Worm (Caenorhabditis elegans): ENCODE measurements around the gene F19B2.6.

F19B2.6 gene

DNA sequence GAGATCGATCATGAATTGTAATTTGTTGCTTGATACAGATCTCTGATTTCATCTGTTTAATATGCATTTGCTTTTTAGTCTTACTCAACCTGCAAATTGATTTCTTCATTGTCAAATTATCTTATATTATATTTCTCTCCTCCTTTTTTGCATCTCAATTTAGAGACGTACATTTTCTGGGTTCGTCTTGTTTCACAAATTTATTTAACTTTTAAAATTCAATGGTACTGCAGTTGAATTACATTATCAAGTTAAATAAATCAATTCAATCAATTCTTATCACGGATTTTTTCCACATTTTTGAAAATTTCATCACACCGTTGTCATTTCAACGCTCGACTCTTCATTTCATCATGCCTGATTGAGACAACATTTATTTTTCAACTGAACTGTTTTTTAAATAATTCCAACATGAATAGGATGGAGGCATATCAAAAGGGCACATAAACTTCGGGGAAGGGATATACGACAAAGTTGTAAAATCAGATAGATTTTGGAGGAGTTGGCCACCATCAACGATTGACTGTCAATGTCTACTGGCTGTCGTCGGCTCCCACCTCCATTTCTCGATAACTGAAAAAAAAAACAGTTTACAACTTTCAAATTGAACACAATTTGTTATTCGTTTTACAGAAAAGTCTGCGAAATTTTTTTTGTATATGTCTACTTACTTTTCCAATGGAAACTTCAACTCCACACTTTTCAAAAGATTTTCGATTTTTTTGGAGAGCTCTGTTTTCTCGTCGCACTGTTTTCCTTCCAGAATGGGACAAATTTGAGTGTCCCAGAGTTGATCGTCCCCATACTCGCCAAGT lies 4.2 kb downstream of the F19B2.6 start:
- TF ChIP-seq ceh-82 (tag; optimal IDR thresholded peaks at IDR 0.05) (no peak), nhr-25 (tag; optimal IDR thresholded peaks at IDR 0.05) (no peak), ama-1 (optimal IDR thresholded peaks at IDR 0.05) (peak; percentile 86), fos-1 (tag; optimal IDR thresholded peaks at IDR 0.05) (peak; percentile 23), lin-13 (GFP tag; optimal IDR thresholded peaks at IDR 0.05) (peak; percentile 27), gmeb-1 (tag; optimal IDR thresholded peaks at IDR 0.05) (peak; percentile 73), crh-2 (tag; optimal IDR thresholded peaks at IDR 0.05) (peak; percentile 30), unc-55 (GFP tag; optimal IDR thresholded peaks at IDR 0.05) (no peak), F13H6.1 (tag; optimal IDR thresholded peaks at IDR 0.05) (no peak), sma-9 (GFP tag; optimal IDR thresholded peaks at IDR 0.05) (peak; percentile 17), sma-9 (tag; optimal IDR thresholded peaks at IDR 0.05) (no peak), nhr-12 (tag; optimal IDR thresholded peaks at IDR 0.05) (no peak), nhr-21 (tag; optimal IDR thresholded peaks at IDR 0.05) (no peak)

DNA sequence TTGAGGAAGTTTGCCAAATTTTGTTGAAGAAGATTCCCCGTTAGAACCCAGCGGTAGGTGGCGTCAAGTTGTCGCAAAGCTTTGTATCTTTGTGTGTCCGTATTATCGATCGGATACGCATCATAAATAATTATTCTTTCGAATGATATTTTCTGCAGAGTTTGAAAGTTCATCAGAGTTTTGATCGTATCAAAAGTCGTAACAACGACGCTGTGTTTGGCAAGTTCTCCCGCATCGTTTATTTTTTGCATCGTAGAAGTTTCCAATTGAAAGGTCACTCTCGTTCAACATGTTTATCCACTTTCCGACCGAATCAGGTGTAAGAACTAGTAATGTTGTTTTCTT lies 4.8 kb downstream of the F19B2.6 start:
- TF ChIP-seq aly-2 (tag; optimal IDR thresholded peaks at IDR 0.05): no peak
- TF ChIP-seq ama-1 (optimal IDR thresholded peaks at IDR 0.05): peak; percentile 58
- no peak for TF ChIP-seq gmeb-1 (tag; optimal IDR thresholded peaks at IDR 0.05)

DNA sequence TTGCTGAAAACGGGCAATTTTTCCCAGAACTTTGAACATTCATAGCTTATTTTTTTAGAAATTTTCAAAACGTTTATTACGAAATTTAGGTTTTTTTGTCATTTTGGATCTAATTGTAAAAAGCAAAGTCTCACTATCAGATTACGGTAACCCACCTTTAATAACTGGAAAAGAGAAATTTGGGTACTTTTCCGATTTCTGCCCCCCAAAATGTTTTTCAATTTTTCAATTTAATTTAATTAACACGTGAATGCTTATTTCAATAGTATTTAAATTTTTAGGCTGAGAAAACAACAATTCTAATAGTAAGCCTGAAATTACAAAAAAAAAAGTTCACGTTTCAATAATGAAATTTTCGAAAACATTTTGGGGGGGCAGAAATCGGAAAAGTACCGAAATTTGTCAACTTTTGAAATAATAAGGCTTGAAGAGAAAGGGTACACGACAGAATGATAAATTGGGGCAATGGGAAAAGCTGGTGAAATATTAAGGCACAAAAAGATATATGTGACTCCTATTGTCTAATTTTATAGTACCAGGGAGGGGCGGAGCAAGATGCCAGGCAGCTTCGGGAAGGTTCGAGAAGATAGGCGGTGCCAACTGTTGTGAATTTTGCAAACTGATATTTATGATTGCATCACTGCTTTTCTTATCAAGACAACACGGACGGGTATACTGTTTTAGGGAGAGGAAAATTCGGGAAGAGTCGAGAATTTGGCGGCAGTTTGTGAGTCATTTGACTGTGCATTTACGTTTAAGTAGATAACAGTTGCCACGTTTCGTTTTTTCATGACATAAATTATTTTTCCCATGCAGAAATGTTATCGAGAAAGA lies 6.0 kb downstream of the F19B2.6 start, which contains the start of gene F19B2.5:
F19B2.5 (minus strand) TSS at position 107 of the 834 bp plus-strand sequence.
- TF ChIP-seq nhr-21 (tag; optimal IDR thresholded peaks at IDR 0.05) (no peak), F13H6.1 (tag; optimal IDR thresholded peaks at IDR 0.05) (peak; percentile 39), blmp-1 (tag; optimal IDR thresholded peaks at IDR 0.05; ENCODE audit: insufficient read depth) (no peak), mdl-1 (tag; optimal IDR thresholded peaks at IDR 0.05) (no peak), skn-1 (tag; optimal IDR thresholded peaks at IDR 0.05) (no peak), alr-1 (tag; optimal IDR thresholded peaks at IDR 0.05) (no peak), nhr-23 (tag; optimal IDR thresholded peaks at IDR 0.05) (no peak), fos-1 (tag; optimal IDR thresholded peaks at IDR 0.05) (peak; percentile 69), R02D3.7 (tag; optimal IDR thresholded peaks at IDR 0.05) (no peak), aly-2 (tag; optimal IDR thresholded peaks at IDR 0.05) (no peak), peb-1 (tag; optimal IDR thresholded peaks at IDR 0.05) (no peak), nhr-11 (tag; optimal IDR thresholded peaks at IDR 0.05) (no peak), ZK546.5 (tag; optimal IDR thresholded peaks at IDR 0.05) (no peak), nhr-25 (tag; optimal IDR thresholded peaks at IDR 0.05) (no peak), lsy-2 (tag; optimal IDR thresholded peaks at IDR 0.05) (peak in 1 of 2 experiments; percentile 35), dmd-4 (tag; optimal IDR thresholded peaks at IDR 0.05) (no peak), nhr-10 (tag; optimal IDR thresholded peaks at IDR 0.05) (peak; percentile 6), sma-9 (GFP tag; optimal IDR thresholded peaks at IDR 0.05) (peak; percentile 66), sma-9 (tag; optimal IDR thresholded peaks at IDR 0.05) (no peak), C34F6.9 (tag; optimal IDR thresholded peaks at IDR 0.05) (no peak), elt-3 (tag; optimal IDR thresholded peaks at IDR 0.05) (no peak), nhr-6 (tag; optimal IDR thresholded peaks at IDR 0.05) (no peak), elt-1 (tag; optimal IDR thresholded peaks at IDR 0.05) (no peak), nhr-12 (tag; optimal IDR thresholded peaks at IDR 0.05) (no peak), sem-4 (tag; optimal IDR thresholded peaks at IDR 0.05) (no peak), crh-2 (tag; optimal IDR thresholded peaks at IDR 0.05) (peak; percentile 95), ceh-82 (tag; optimal IDR thresholded peaks at IDR 0.05) (no peak), Y55F3AM.14 (GFP tag; optimal IDR thresholded peaks at IDR 0.05) (no peak), zag-1 (tag; optimal IDR thresholded peaks at IDR 0.05) (no peak), gmeb-1 (tag; optimal IDR thresholded peaks at IDR 0.05) (peak; percentile 63), mbf-1 (tag; optimal IDR thresholded peaks at IDR 0.05) (no peak), ceh-16 (tag; optimal IDR thresholded peaks at IDR 0.05) (no peak), mab-5 (tag; optimal IDR thresholded peaks at IDR 0.05) (no peak), ztf-4 (tag; optimal IDR thresholded peaks at IDR 0.05) (no peak), snpc-4 (tag; optimal IDR thresholded peaks at IDR 0.05) (no peak), egl-27 (tag; optimal IDR thresholded peaks at IDR 0.05) (no peak), nhr-237 (tag; optimal IDR thresholded peaks at IDR 0.05) (no peak), lin-11 (tag; optimal IDR thresholded peaks at IDR 0.05) (no peak), sma-3 (GFP tag; optimal IDR thresholded peaks at IDR 0.05) (peak; percentile 65), unc-62 (GFP tag; optimal IDR thresholded peaks at IDR 0.05) (no peak), lin-39 (tag; optimal IDR thresholded peaks at IDR 0.05) (no peak), ztf-1 (GFP tag; conservative IDR thresholded peaks at IDR 0.05) (no peak), nhr-129 (tag; optimal IDR thresholded peaks at IDR 0.05) (peak; percentile 43), unc-39 (tag; optimal IDR thresholded peaks at IDR 0.05) (no peak)
